Fruit fly (Drosophila melanogaster): ENCODE results near the gene rsh.

- TF ChIP-seq psq (optimal IDR thresholded peaks at IDR 0.05) (no peak), pan (optimal IDR thresholded peaks at IDR 0.05) (no peak), CG8478 (optimal IDR thresholded peaks at IDR 0.05) (no peak), usp (GFP tag; optimal IDR thresholded peaks at IDR 0.05) (no peak)
These were observed 113.4 kb downstream of the rsh start for dm6 chrX:13101817-13102216.

All from whole organism.